Fruit fly (Drosophila melanogaster) whole organism, adult: ENCODE measurements around the gene CG43784.
"Not testable (repeated sequence)": the region's sequence is repeated elsewhere in the genome, so short reads cannot be mapped to it uniquely, and the experiment has no call there.

ENCODE experiments used
- CG12768 ChIP-seq: fragments of 200-800 bp; sonication (Bioruptor generic); optimal IDR thresholded peaks from 2 replicates; lab custom pipeline; 2017; ENCODE audit warnings: missing biosample characterization, missing genetic modification characterization, mild to moderate bottlenecking, moderate library complexity, missing genetic modification reagents
- CG14711 ChIP-seq: fragments of 200-800 bp; sonication (Bioruptor generic); optimal IDR thresholded peaks from 2 replicates; lab custom pipeline; 2018; ENCODE audit warnings: missing biosample characterization, mild to moderate bottlenecking, missing genetic modification characterization, moderate library complexity
- CG1620 ChIP-seq: fragments of 200-800 bp; sonication (Bioruptor generic); optimal IDR thresholded peaks from 2 replicates; lab custom pipeline; 2016; ENCODE audit warnings: missing biosample characterization, missing genetic modification characterization
- CG5204 ChIP-seq: fragments of 200-800 bp; sonication (Bioruptor generic); optimal IDR thresholded peaks from 2 replicates; lab custom pipeline; 2016; ENCODE audit warnings: missing biosample characterization, missing genetic modification characterization
- CG7045 ChIP-seq: fragments of 200-800 bp; sonication (Bioruptor generic); optimal IDR thresholded peaks from 2 replicates; lab custom pipeline; 2017; ENCODE audit warnings: missing biosample characterization, mild to moderate bottlenecking, missing genetic modification characterization
- CG7101 ChIP-seq: fragments of 200-800 bp; sonication (Bioruptor generic); optimal IDR thresholded peaks from 2 replicates; lab custom pipeline; 2018; ENCODE audit warnings: missing biosample characterization, mild to moderate bottlenecking, missing genetic modification characterization, moderate library complexity
- Crg-1 ChIP-seq: fragments of 200-800 bp; sonication (Bioruptor generic); optimal IDR thresholded peaks from 2 replicates; lab custom pipeline; 2016; ENCODE audit warnings: missing biosample characterization, missing genetic modification characterization
- Hr96 ChIP-seq: fragments of 200-800 bp; sonication (Bioruptor generic); optimal IDR thresholded peaks from 2 replicates; lab custom pipeline; 2016; ENCODE audit warnings: missing biosample characterization, missing genetic modification characterization
- cic ChIP-seq: fragments of 200-800 bp; sonication (Bioruptor generic); optimal IDR thresholded peaks from 2 replicates; lab custom pipeline; 2017; ENCODE audit warnings: missing biosample characterization, mild to moderate bottlenecking, missing genetic modification characterization, moderate library complexity
- cnc ChIP-seq, 2 experiments: fragments of >200 bp; optimal IDR thresholded peaks; 2 replicates each; lab custom pipeline; 2017
- kay ChIP-seq: fragments of 200-800 bp; sonication (Bioruptor generic); peaks from one replicate; lab custom pipeline; 2016; ENCODE audit warnings: missing biosample characterization, missing genetic modification characterization, borderline replicate concordance
- ovo ChIP-seq: fragments of 200-800 bp; sonication (Bioruptor generic); optimal IDR thresholded peaks from 2 replicates; lab custom pipeline; 2016; ENCODE audit warnings: missing biosample characterization, missing genetic modification characterization
- tj ChIP-seq: fragments of 200-800 bp; sonication (Bioruptor generic); optimal IDR thresholded peaks from 3 replicates; lab custom pipeline; 2017; ENCODE audit warnings: missing biosample characterization, mild to moderate bottlenecking, missing genetic modification characterization, moderate library complexity
- toe ChIP-seq: fragments of 200-800 bp; sonication (Bioruptor generic); optimal IDR thresholded peaks from 2 replicates; lab custom pipeline; 2016; ENCODE audit warnings: missing biosample characterization, missing genetic modification characterization

CG43784 gene

DNA sequence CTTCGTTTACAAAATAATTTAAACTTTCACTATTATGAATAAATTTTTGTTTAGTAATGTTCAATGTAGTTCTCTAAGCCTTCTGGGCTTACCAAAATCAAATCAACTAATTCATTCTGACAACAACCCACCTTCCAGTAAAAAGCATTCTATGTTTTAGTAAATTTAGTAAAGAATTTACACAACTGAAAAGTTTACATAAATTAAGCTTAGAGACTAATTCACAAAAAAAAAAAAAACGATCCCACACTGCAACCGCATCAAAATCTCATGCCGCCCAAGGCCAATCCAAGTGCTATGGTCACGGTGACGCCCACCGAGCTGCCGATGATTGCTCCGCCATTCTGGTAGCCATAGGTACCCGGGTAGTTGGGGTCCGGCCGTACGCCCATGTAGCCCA is 9.4 kb downstream of the CG43784 start, which contains the start of gene CG45493:
CG45493 (minus strand) TSS at position 101 of the 400 bp plus-strand sequence.
- TF ChIP-seq CG7045, CG5204, ovo (GFP tag; lab: Kevin White, UChicago): not testable (repeated sequence)

DNA sequence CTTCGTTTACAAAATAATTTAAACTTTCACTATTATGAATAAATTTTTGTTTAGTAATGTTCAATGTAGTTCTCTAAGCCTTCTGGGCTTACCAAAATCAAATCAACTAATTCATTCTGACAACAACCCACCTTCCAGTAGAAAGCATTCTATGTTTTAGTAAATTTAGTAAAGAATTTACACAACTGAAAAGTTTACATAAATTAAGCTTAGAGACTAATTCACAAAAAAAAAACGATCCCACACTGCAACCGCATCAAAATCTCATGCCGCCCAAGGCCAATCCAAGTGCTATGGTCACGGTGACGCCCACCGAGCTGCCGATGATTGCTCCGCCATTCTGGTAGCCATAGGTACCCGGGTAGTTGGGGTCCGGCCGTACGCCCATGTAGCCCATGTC is 14.1 kb downstream of the CG43784 start, which contains the start of gene CG45492:
CG45492 (minus strand) TSS at position 101 of the 400 bp plus-strand sequence.
- TF ChIP-seq ovo, CG1620, CG12768 (GFP tag; lab: Kevin White, UChicago): not testable (repeated sequence)

DNA sequence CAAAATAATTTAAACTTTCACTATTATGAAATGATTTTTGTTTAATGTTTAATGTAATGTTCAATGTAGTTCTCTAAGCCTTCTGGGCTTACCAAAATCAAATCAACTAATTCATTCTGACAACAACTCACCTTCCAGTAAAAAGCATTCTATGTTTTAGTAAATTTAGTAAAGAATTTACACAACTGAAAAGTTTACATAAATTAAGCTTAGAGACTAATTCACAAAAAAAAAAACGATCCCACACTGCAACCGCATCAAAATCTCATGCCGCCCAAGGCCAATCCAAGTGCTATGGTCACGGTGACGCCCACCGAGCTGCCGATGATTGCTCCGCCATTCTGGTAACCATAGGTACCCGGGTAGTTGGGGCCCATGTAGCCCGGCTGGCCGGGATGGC is 19.2 kb downstream of the CG43784 start, which contains the start of gene CG45491:
CG45491 (minus strand) TSS at position 101 of the 400 bp plus-strand sequence.
- TF ChIP-seq ovo (GFP tag; lab: Kevin White, UChicago); Crg-1 (GFP tag; lab: Kevin White, UChicago); CG7101 (tag; lab: Kevin White, UChicago): not testable (repeated sequence)

- TF ChIP-seq Hr96 (GFP tag; lab: Kevin White, UChicago); CG14711 (tag; lab: Kevin White, UChicago); cic (GFP tag; lab: Kevin White, UChicago): not testable (repeated sequence)
These were observed 23.9 kb downstream of the CG43784 start, which contains the start of gene CG45490 for dm6 chrX:19934194-19934593. TSS of gene CG45490 (minus strand) at chrX:19934294.

- TF ChIP-seq kay; CG1620 (GFP tag; lab: Kevin White, UChicago); CG7045 (GFP tag; lab: Kevin White, UChicago): not testable (repeated sequence)
These were observed 29.1 kb downstream of the CG43784 start, which contains the start of gene CG45489 for dm6 chrX:19929078-19929477. TSS of gene CG45489 (minus strand) at chrX:19929178.

DNA sequence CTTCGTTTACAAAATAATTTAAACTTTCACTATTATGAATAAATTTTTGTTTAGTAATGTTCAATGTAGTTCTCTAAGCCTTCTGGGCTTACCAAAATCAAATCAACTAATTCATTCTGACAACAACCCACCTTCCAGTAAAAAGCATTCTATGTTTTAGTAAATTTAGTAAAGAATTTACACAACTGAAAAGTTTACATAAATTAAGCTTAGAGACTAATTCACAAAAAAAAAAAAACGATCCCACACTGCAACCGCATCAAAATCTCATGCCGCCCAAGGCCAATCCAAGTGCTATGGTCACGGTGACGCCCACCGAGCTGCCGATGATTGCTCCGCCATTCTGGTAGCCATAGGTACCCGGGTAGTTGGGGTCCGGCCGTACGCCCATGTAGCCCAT is 37.8 kb downstream of the CG43784 start, which contains the start of gene CG45488:
CG45488 (minus strand) TSS at position 101 of the 400 bp plus-strand sequence.
- not testable (repeated sequence) for TF ChIP-seq tj; Crg-1 (GFP tag; lab: Kevin White, UChicago); ovo (GFP tag; lab: Kevin White, UChicago)

DNA sequence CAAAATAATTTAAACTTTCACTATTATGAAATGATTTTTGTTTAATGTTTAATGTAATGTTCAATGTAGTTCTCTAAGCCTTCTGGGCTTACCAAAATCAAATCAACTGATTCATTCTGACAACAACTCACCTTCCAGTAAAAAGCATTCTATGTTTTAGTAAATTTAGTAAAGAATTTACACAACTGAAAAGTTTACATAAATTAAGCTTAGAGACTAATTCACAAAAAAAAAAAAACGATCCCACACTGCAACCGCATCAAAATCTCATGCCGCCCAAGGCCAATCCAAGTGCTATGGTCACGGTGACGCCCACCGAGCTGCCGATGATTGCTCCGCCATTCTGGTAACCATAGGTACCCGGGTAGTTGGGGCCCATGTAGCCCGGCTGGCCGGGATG is 43.0 kb downstream of the CG43784 start, which contains the start of gene CG45487:
CG45487 (minus strand) TSS at position 101 of the 400 bp plus-strand sequence.
- not testable (repeated sequence) for TF ChIP-seq Hr96 (GFP tag; lab: Kevin White, UChicago); kay; cnc (optimal IDR thresholded peaks at IDR 0.05; lab: Kevin White, UChicago)

DNA sequence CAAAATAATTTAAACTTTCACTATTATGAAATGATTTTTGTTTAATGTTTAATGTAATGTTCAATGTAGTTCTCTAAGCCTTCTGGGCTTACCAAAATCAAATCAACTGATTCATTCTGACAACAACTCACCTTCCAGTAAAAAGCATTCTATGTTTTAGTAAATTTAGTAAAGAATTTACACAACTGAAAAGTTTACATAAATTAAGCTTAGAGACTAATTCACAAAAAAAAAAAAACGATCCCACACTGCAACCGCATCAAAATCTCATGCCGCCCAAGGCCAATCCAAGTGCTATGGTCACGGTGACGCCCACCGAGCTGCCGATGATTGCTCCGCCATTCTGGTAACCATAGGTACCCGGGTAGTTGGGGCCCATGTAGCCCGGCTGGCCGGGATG is 48.1 kb downstream of the CG43784 start, which contains the start of gene CG45486:
CG45486 (minus strand) TSS at position 101 of the 400 bp plus-strand sequence.
- not testable (repeated sequence) for TF ChIP-seq toe; CG1620 (GFP tag; lab: Kevin White, UChicago); CG7101 (tag; lab: Kevin White, UChicago)
